Worm (Caenorhabditis elegans) whole organism, L3 larva: ENCODE data around the gene cif-1.

ENCODE experiments used
- R02D3.7 ChIP-seq: fragments of 150-350 bp; optimal IDR thresholded peaks from 2 replicates; lab custom pipeline; 2014; ENCODE audit warnings: missing biosample characterization, missing genetic modification characterization
- aly-2 ChIP-seq: fragments of 150-350 bp; optimal IDR thresholded peaks from 2 replicates; lab custom pipeline; 2014; ENCODE audit warnings: missing biosample characterization, missing genetic modification characterization
- ceh-28 ChIP-seq: fragments of 150-350 bp; optimal IDR thresholded peaks from 2 replicates; lab custom pipeline; 2014; ENCODE audit warnings: missing biosample characterization, missing genetic modification reagents, missing genetic modification characterization
- egl-27 ChIP-seq: sonication (generic microtip); optimal IDR thresholded peaks from 4 replicates; lab custom pipeline; 2017; ENCODE audit warnings: missing biosample characterization, missing genetic modification reagents, missing genetic modification characterization
- elt-3 ChIP-seq, 3 experiments: fragments of 150-350 bp in 1 of 3; sonication (generic microtip) in 2 of 3; optimal IDR thresholded peaks; 2 replicates in 2 of 3; 4 replicates in 1 of 3; lab custom pipeline; 2014 to 2017; ENCODE audit warnings: missing biosample characterization in 3 of 3, missing genetic modification characterization in 3 of 3
- jun-1 ChIP-seq: fragments of 150-350 bp; optimal IDR thresholded peaks from 2 replicates; lab custom pipeline; 2014; ENCODE audit warnings: missing biosample characterization, missing genetic modification reagents, missing genetic modification characterization
- lin-15B ChIP-seq: fragments of 150-350 bp; optimal IDR thresholded peaks from 2 replicates; lab custom pipeline; 2014; ENCODE audit warnings: missing biosample characterization, missing genetic modification characterization
- tbx-2 ChIP-seq: sonication (generic microtip); optimal IDR thresholded peaks from 2 replicates; lab custom pipeline; 2016; ENCODE audit warnings: mild to moderate bottlenecking, missing genetic modification characterization, missing compliant biosample characterization
- ztf-11 ChIP-seq: fragments of 150-350 bp; optimal IDR thresholded peaks from 2 replicates; lab custom pipeline; 2014; ENCODE audit warnings: missing biosample characterization, missing genetic modification characterization

DNA sequence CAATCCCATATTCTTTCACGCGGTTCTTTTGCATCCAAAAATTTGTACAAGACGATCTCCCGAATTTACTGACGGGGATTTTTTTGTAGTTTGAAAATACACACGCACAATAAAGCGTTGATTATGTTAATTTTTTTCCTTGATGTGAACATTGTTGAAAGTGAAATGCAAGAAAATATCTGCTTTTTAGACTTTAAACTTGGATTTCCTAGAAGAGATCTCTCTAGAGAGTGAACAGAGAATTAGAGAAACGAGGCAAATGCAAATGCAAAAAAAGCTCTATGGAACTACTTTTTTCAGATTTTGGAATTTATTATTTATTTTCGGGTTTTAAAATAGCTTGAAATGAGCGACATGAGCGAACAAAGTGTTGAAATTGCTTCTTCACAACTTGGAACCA, 45.5 kb downstream of the cif-1 start, which contains the start of gene F29B9.1:
- TF ChIP-seq tbx-2 (tag; lab: Kevin White, UChicago) = no peak
- no peak for TF ChIP-seq egl-27 (tag; lab: Kevin White, UChicago)
- TF ChIP-seq ceh-28 = no peak
- TF ChIP-seq aly-2 = no peak
- TF ChIP-seq R02D3.7 = no peak
- TF ChIP-seq elt-3 (tag; optimal IDR thresholded peaks at IDR 0.05; lab: Kevin White, UChicago) = no peak
- no peak for TF ChIP-seq lin-15B
- TF ChIP-seq jun-1 (tag; lab: Kevin White, UChicago) = no peak
- TF ChIP-seq ztf-11 (tag; lab: Kevin White, UChicago) = no peak
